Fruit fly (Drosophila melanogaster) whole organism, embryonic: ENCODE measurements around the gene PCNA2.

Experiments used
- Antp ChIP-seq: fragments of 200-800 bp; sonication (Bioruptor generic); optimal IDR thresholded peaks from 3 replicates; lab custom pipeline; 2016; ENCODE audit warnings: missing biosample characterization, missing genetic modification characterization
- CG12155 ChIP-seq: fragments of 200-800 bp; sonication (Bioruptor generic); optimal IDR thresholded peaks from 3 replicates; lab custom pipeline; 2016; ENCODE audit warnings: missing biosample characterization, missing genetic modification characterization
- CG12299 ChIP-seq: fragments of 200-800 bp; sonication (Bioruptor generic); optimal IDR thresholded peaks from 2 replicates; lab custom pipeline; 2018; ENCODE audit warnings: missing biosample characterization, mild to moderate bottlenecking, missing genetic modification characterization
- CG12744 ChIP-seq: fragments of 200-800 bp; sonication (Bioruptor generic); optimal IDR thresholded peaks from 2 replicates; lab custom pipeline; 2016; ENCODE audit warnings: missing biosample characterization, missing genetic modification characterization
- CG13775 ChIP-seq: fragments of 200-800 bp; sonication (Bioruptor generic); optimal IDR thresholded peaks from 3 replicates; lab custom pipeline; 2017; ENCODE audit warnings: missing biosample characterization, mild to moderate bottlenecking, missing genetic modification characterization
- CG14441 ChIP-seq: fragments of 200-800 bp; sonication (Bioruptor generic); IDR thresholded peaks from 2 replicates; pipeline ENCODE4 v1.3.6; 2022; ENCODE audit warnings: missing biosample characterization, missing genetic modification characterization
- CG17361 ChIP-seq: fragments of 200-800 bp; sonication (Bioruptor generic); IDR thresholded peaks from 3 replicates; pipeline ENCODE4 v1.3.6; 2022; ENCODE audit warnings: missing biosample characterization, missing genetic modification characterization
- CG18476 ChIP-seq: fragments of 200-800 bp; sonication (Bioruptor generic); optimal IDR thresholded peaks from 2 replicates; lab custom pipeline; 2016; ENCODE audit warnings: missing biosample characterization, mild to moderate bottlenecking, missing genetic modification characterization
- CG3281 ChIP-seq: fragments of 200-800 bp; sonication (Bioruptor generic); optimal IDR thresholded peaks from 3 replicates; lab custom pipeline; 2017; ENCODE audit warnings: missing biosample characterization, mild to moderate bottlenecking, missing genetic modification characterization
- CG5245 ChIP-seq: fragments of 200-800 bp; sonication (Bioruptor generic); optimal IDR thresholded peaks from 3 replicates; lab custom pipeline; 2016; ENCODE audit warnings: missing biosample characterization, missing genetic modification characterization
- CG7357 ChIP-seq: fragments of 200-800 bp; sonication (Bioruptor generic); IDR thresholded peaks from 3 replicates; pipeline ENCODE4 v1.3.6; 2022; ENCODE audit warnings: missing biosample characterization, missing genetic modification characterization
- CG7839 ChIP-seq: fragments of 200-800 bp; sonication (Bioruptor generic); optimal IDR thresholded peaks from 3 replicates; lab custom pipeline; 2018; ENCODE audit warnings: missing biosample characterization, mild to moderate bottlenecking, missing genetic modification characterization, moderate library complexity
- CG8359 ChIP-seq: fragments of 200-800 bp; sonication (Bioruptor generic); optimal IDR thresholded peaks from 2 replicates; lab custom pipeline; 2017; ENCODE audit warnings: missing biosample characterization, mild to moderate bottlenecking, missing genetic modification characterization, borderline replicate concordance
- CG8944 ChIP-seq: fragments of 200-800 bp; sonication (Bioruptor generic); optimal IDR thresholded peaks from 3 replicates; lab custom pipeline; 2016; ENCODE audit warnings: missing biosample characterization, missing genetic modification characterization
- CG9797 ChIP-seq: fragments of 200-800 bp; sonication (Bioruptor generic); optimal IDR thresholded peaks from 3 replicates; lab custom pipeline; 2018; ENCODE audit warnings: missing biosample characterization, mild to moderate bottlenecking, missing genetic modification characterization
- CG9817 ChIP-seq: fragments of 200-800 bp; sonication (Bioruptor generic); optimal IDR thresholded peaks from 2 replicates; lab custom pipeline; 2018; ENCODE audit warnings: missing biosample characterization, mild to moderate bottlenecking, missing genetic modification characterization, moderate library complexity
- CTCF ChIP-seq: fragments of 200-800 bp; sonication (Bioruptor generic); optimal IDR thresholded peaks from 2 replicates; lab custom pipeline; 2017; ENCODE audit warnings: missing biosample characterization, mild to moderate bottlenecking, missing genetic modification characterization, moderate library complexity
- CoRest ChIP-seq: fragments of 200-800 bp; sonication (Bioruptor generic); optimal IDR thresholded peaks from 3 replicates; lab custom pipeline; 2018; ENCODE audit warnings: missing biosample characterization, mild to moderate bottlenecking, missing genetic modification characterization, moderate library complexity
- Dfd ChIP-seq, 2 experiments: fragments of >200 bp; optimal IDR thresholded peaks; 2 replicates each; lab custom pipeline; 2017; ENCODE audit warnings: missing biosample characterization in 2 of 2, missing genetic modification characterization in 2 of 2
- Drgx ChIP-seq: fragments of 200-800 bp; sonication (Bioruptor generic); IDR thresholded peaks from 2 replicates; pipeline ENCODE4 v1.3.6; 2022; ENCODE audit warnings: missing biosample characterization, missing genetic modification characterization
- Ets97D ChIP-seq: fragments of 200-800 bp; sonication (Bioruptor generic); optimal IDR thresholded peaks from 3 replicates; lab custom pipeline; 2016; ENCODE audit warnings: missing biosample characterization, missing genetic modification characterization
- Fer1 ChIP-seq: fragments of 200-800 bp; sonication (Bioruptor generic); optimal IDR thresholded peaks from 2 replicates; lab custom pipeline; 2017; ENCODE audit warnings: missing biosample characterization, mild to moderate bottlenecking, missing genetic modification characterization
- Fer3 ChIP-seq: fragments of 200-800 bp; sonication (Bioruptor generic); optimal IDR thresholded peaks from 2 replicates; lab custom pipeline; 2018; ENCODE audit warnings: missing biosample characterization, mild to moderate bottlenecking, missing genetic modification characterization, moderate library complexity
- Hr39 ChIP-seq: fragments of >200 bp; optimal IDR thresholded peaks from 2 replicates; lab custom pipeline; 2017
- Lhr ChIP-seq: fragments of 200-800 bp; sonication (Bioruptor generic); optimal IDR thresholded peaks from 3 replicates; lab custom pipeline; 2017; ENCODE audit warnings: mild to moderate bottlenecking, missing biosample characterization, missing genetic modification reagents, missing genetic modification characterization
- Meics ChIP-seq: fragments of 200-800 bp; sonication (Bioruptor generic); optimal IDR thresholded peaks from 2 replicates; lab custom pipeline; 2017; ENCODE audit warnings: missing biosample characterization, mild to moderate bottlenecking, missing genetic modification characterization
- NfI ChIP-seq: fragments of 200-800 bp; sonication (Bioruptor generic); optimal IDR thresholded peaks from 3 replicates; lab custom pipeline; 2018; ENCODE audit warnings: missing biosample characterization, mild to moderate bottlenecking, missing genetic modification characterization, moderate library complexity
- ash1 ChIP-seq: fragments of 200-800 bp; sonication (Bioruptor generic); optimal IDR thresholded peaks from 2 replicates; lab custom pipeline; 2018; ENCODE audit warnings: missing biosample characterization, mild to moderate bottlenecking, missing genetic modification characterization
- az2 ChIP-seq: fragments of 200-800 bp; sonication (Bioruptor generic); optimal IDR thresholded peaks from 3 replicates; lab custom pipeline; 2016; ENCODE audit warnings: missing biosample characterization, missing genetic modification characterization
- crol ChIP-seq: fragments of 200-800 bp; sonication (Bioruptor generic); IDR thresholded peaks from 2 replicates; pipeline ENCODE4 v1.3.6; 2022; ENCODE audit warnings: missing biosample characterization, missing genetic modification characterization
- dysf ChIP-seq: fragments of 200-800 bp; sonication (Bioruptor generic); IDR thresholded peaks from 3 replicates; pipeline ENCODE4 v1.3.6; 2022; ENCODE audit warnings: missing biosample characterization, missing genetic modification characterization
- fd102C ChIP-seq: fragments of 200-800 bp; sonication (Bioruptor generic); optimal IDR thresholded peaks from 2 replicates; lab custom pipeline; 2018; ENCODE audit warnings: missing biosample characterization, mild to moderate bottlenecking, missing genetic modification characterization, moderate library complexity
- gro ChIP-seq: fragments of 200-800 bp; sonication (Bioruptor generic); optimal IDR thresholded peaks from 2 replicates; lab custom pipeline; 2016; ENCODE audit warnings: missing biosample characterization, missing genetic modification characterization
- kay ChIP-seq: fragments of 200-800 bp; sonication (Bioruptor generic); optimal IDR thresholded peaks from 2 replicates; lab custom pipeline; 2016; ENCODE audit warnings: missing biosample characterization, missing genetic modification characterization
- ken ChIP-seq: fragments of 200-800 bp; sonication (Bioruptor generic); IDR thresholded peaks from 3 replicates; pipeline ENCODE4 v1.3.6; 2022; ENCODE audit warnings: missing biosample characterization, missing genetic modification characterization
- knrl ChIP-seq: fragments of 200-800 bp; sonication (Bioruptor generic); IDR thresholded peaks from 3 replicates; pipeline ENCODE4 v1.3.6; 2022; ENCODE audit warnings: missing biosample characterization, missing genetic modification characterization; ENCODE audit not compliant: partially characterized antibody
- nmo ChIP-seq: fragments of 200-800 bp; sonication (Bioruptor generic); optimal IDR thresholded peaks from 2 replicates; lab custom pipeline; 2018; ENCODE audit warnings: missing biosample characterization, mild to moderate bottlenecking, missing genetic modification characterization, moderate library complexity
- org-1 ChIP-seq: fragments of 200-800 bp; sonication (Bioruptor generic); optimal IDR thresholded peaks from 2 replicates; lab custom pipeline; 2017; ENCODE audit warnings: missing biosample characterization, missing genetic modification characterization
- otp ChIP-seq: fragments of 200-800 bp; sonication (Bioruptor generic); IDR thresholded peaks from 3 replicates; pipeline ENCODE4, ENCODE4 v1.3.6; 2022; ENCODE audit warnings: missing biosample characterization, missing genetic modification characterization
- pita ChIP-seq: fragments of 200-800 bp; sonication (Bioruptor generic); optimal IDR thresholded peaks from 2 replicates; lab custom pipeline; 2017; ENCODE audit warnings: missing biosample characterization, mild to moderate bottlenecking, missing genetic modification characterization
- pnt ChIP-seq: fragments of 200-800 bp; sonication (Bioruptor generic); optimal IDR thresholded peaks from 3 replicates; lab custom pipeline; 2016; ENCODE audit warnings: missing biosample characterization, missing genetic modification characterization
- pros ChIP-seq: fragments of 200-800 bp; sonication (Bioruptor generic); optimal IDR thresholded peaks from 3 replicates; lab custom pipeline; 2019; ENCODE audit warnings: missing biosample characterization, mild to moderate bottlenecking, missing genetic modification characterization, moderate library complexity
- ro ChIP-seq: fragments of 200-800 bp; sonication (Bioruptor generic); IDR thresholded peaks from 2 replicates; pipeline ENCODE4 v1.3.6; 2022; ENCODE audit warnings: missing biosample characterization, missing genetic modification characterization
- sd ChIP-seq: fragments of 200-800 bp; sonication (Bioruptor generic); optimal IDR thresholded peaks from 3 replicates; lab custom pipeline; 2018; ENCODE audit warnings: missing biosample characterization, mild to moderate bottlenecking, missing genetic modification characterization, moderate library complexity
- sens ChIP-seq: fragments of 200-800 bp; sonication (Bioruptor generic); peaks from one replicate; lab custom pipeline; 2016; ENCODE audit warnings: missing biosample characterization, missing genetic modification characterization
- sqz ChIP-seq: fragments of 200-800 bp; sonication (Bioruptor generic); optimal IDR thresholded peaks from 3 replicates; lab custom pipeline; 2018; ENCODE audit warnings: missing biosample characterization, mild to moderate bottlenecking, missing genetic modification characterization
- ssp ChIP-seq: fragments of 200-800 bp; sonication (Bioruptor generic); IDR thresholded peaks from 2 replicates; pipeline ENCODE4 v1.3.6; 2022; ENCODE audit warnings: missing biosample characterization, missing genetic modification characterization
- sug ChIP-seq: fragments of 200-800 bp; optimal IDR thresholded peaks from 2 replicates; lab custom pipeline; 2019; ENCODE audit warnings: missing biosample characterization, mild to moderate bottlenecking, missing genetic modification characterization, moderate library complexity
- tin ChIP-seq: fragments of 200-800 bp; sonication (Bioruptor generic); optimal IDR thresholded peaks from 3 replicates; lab custom pipeline; 2016; ENCODE audit warnings: missing biosample characterization, missing genetic modification characterization
- vnd ChIP-seq: fragments of 200-800 bp; sonication (Bioruptor generic); IDR thresholded peaks from 3 replicates; pipeline ENCODE4 v1.3.6; 2022; ENCODE audit warnings: missing biosample characterization, missing genetic modification characterization; ENCODE audit not compliant: partially characterized antibody
- z ChIP-seq: fragments of 200-800 bp; sonication (Bioruptor generic); IDR thresholded peaks from 3 replicates; pipeline ENCODE4 v1.3.6; 2022; ENCODE audit warnings: missing biosample characterization, missing genetic modification characterization
- zf30C ChIP-seq: fragments of 200-800 bp; sonication (Bioruptor generic); optimal IDR thresholded peaks from 3 replicates; lab custom pipeline; 2018; ENCODE audit warnings: missing biosample characterization, mild to moderate bottlenecking, missing genetic modification characterization

PCNA2 gene

dm6 chr2L:19594102-19594501, 10.3 kb upstream of the PCNA2 start:
- TF ChIP-seq CG12155 (GFP tag; lab: Kevin White, UChicago) (no peak), Dfd (GFP tag; optimal IDR thresholded peaks at IDR 0.05; lab: Kevin White, UChicago) (peak in 1 of 2 experiments; percentile 48)

dm6 chr2L:19590629-19591028, 6.8 kb upstream of the PCNA2 start:
- TF ChIP-seq Fer3: no peak
- TF ChIP-seq NfI (GFP tag; lab: Kevin White, UChicago): no peak
- TF ChIP-seq ash1 (GFP tag; lab: Kevin White, UChicago): no peak
- TF ChIP-seq CG12299: no peak
- TF ChIP-seq CoRest (tag; lab: Kevin White, UChicago): no peak
- no peak for TF ChIP-seq CG7357 (GFP tag; lab: Robert Waterston, UW)
- TF ChIP-seq tin (GFP tag; lab: Kevin White, UChicago): no peak
- no peak for TF ChIP-seq CG13775 (GFP tag; lab: Kevin White, UChicago)
- TF ChIP-seq CG3281: no peak
- no peak for TF ChIP-seq otp
- TF ChIP-seq Lhr (GFP tag; lab: Kevin White, UChicago): no peak
- peak; percentile 16 for TF ChIP-seq sens (GFP tag; lab: Kevin White, UChicago)
- TF ChIP-seq nmo (GFP tag; lab: Kevin White, UChicago): no peak
- no peak for TF ChIP-seq Hr39 (lab: Kevin White, UChicago)
- peak; percentile 2 for TF ChIP-seq pros (GFP tag; lab: Kevin White, UChicago)
- TF ChIP-seq sd (tag; lab: Kevin White, UChicago): no peak
- no peak for TF ChIP-seq Antp (GFP tag; lab: Kevin White, UChicago)
- no peak for TF ChIP-seq org-1 (GFP tag; lab: Kevin White, UChicago)
- TF ChIP-seq CG17361 (GFP tag; lab: Robert Waterston, UW): no peak
- TF ChIP-seq CG18476: no peak
- TF ChIP-seq crol (GFP tag; lab: Robert Waterston, UW): no peak
- TF ChIP-seq CG8944 (GFP tag; lab: Kevin White, UChicago): no peak
- no peak for TF ChIP-seq pnt (GFP tag; lab: Kevin White, UChicago)
- TF ChIP-seq ro (GFP tag; lab: Robert Waterston, UW): no peak
- TF ChIP-seq ssp (GFP tag; lab: Robert Waterston, UW): no peak
- TF ChIP-seq gro (GFP tag; lab: Kevin White, UChicago): no peak
- TF ChIP-seq vnd (GFP tag; lab: Robert Waterston, UW): no peak
- peak; percentile 44 for TF ChIP-seq sqz (GFP tag; lab: Kevin White, UChicago)
- no peak for TF ChIP-seq kay (GFP tag; lab: Kevin White, UChicago)
- TF ChIP-seq fd102C (GFP tag; lab: Kevin White, UChicago): no peak
- TF ChIP-seq dysf (GFP tag; lab: Robert Waterston, UW): no peak
- no peak for TF ChIP-seq ken
- TF ChIP-seq CG9817 (tag; lab: Kevin White, UChicago): no peak
- TF ChIP-seq Meics (GFP tag; lab: Kevin White, UChicago): no peak
- TF ChIP-seq CTCF (GFP tag; lab: Kevin White, UChicago): peak; percentile 62
- peak; percentile 20 for TF ChIP-seq zf30C (GFP tag; lab: Kevin White, UChicago)
- TF ChIP-seq pita: peak; percentile 27
- peak; percentile 87 for TF ChIP-seq z (GFP tag; lab: Robert Waterston, UW)

- TF ChIP-seq az2 (GFP tag; lab: Kevin White, UChicago) (no peak), CG14441 (GFP tag; lab: Robert Waterston, UW) (no peak), CG12744 (GFP tag; lab: Kevin White, UChicago) (no peak), CG5245 (GFP tag; lab: Kevin White, UChicago) (no peak), CG9797 (GFP tag; lab: Kevin White, UChicago) (no peak), Meics (GFP tag; lab: Kevin White, UChicago) (no peak), Drgx (no peak), Ets97D (GFP tag; lab: Kevin White, UChicago) (no peak), sug (tag; lab: Kevin White, UChicago) (no peak), CG8359 (GFP tag; lab: Kevin White, UChicago) (no peak), sqz (GFP tag; lab: Kevin White, UChicago) (no peak), knrl (GFP tag; lab: Robert Waterston, UW) (no peak), Fer1 (GFP tag; lab: Kevin White, UChicago) (no peak), CG7839 (tag; lab: Kevin White, UChicago) (no peak)
Measured at dm6 chr2L:19588924-19589323, 5.1 kb upstream of the PCNA2 start.
